ENCODE assay signal across 1 worm cellular context in genomic region chrV:14463087-14463486, ce11.
A peak's percentile ranks its signal among the peaks of the same experiment; 100 is the strongest.
TF ChIP-seq lines count a peak whose summit lies in the region.

F08H9.3 (minus strand) TSS chrV:14463338.

TF ChIP-seq in whole organism, L4 larva, 104 proteins besides CTCF, POLR2A, EP300 and RAD21 (continued from another document):
- peak; percentile 59 for TF ChIP-seq spr-1 (tag; optimal IDR thresholded peaks at IDR 0.05; lab: Kevin White, UChicago)
- 0 out of 2 replicates have a peak, but pooled peaks have one; percentile 30 for TF ChIP-seq nhr-42 (GFP tag; IDR thresholded peaks at IDR 0.05; lab: Robert Waterston, UW)
- peak; percentile 76 for TF ChIP-seq dve-1 (tag; optimal IDR thresholded peaks at IDR 0.05; lab: Kevin White, UChicago; ENCODE audit: insufficient read depth)
- peak; percentile 67 for TF ChIP-seq Y48G9A.11 (GFP tag; IDR thresholded peaks at IDR 0.05; lab: Robert Waterston, UW)
- TF ChIP-seq madf-5 (GFP tag; IDR thresholded peaks at IDR 0.05; lab: Robert Waterston, UW) = 0 out of 4 replicates have a peak, but pooled peaks of 1 of the 2 experiments have one; percentile 18
- peak; percentile 28 for TF ChIP-seq F10B5.3 (tag; optimal IDR thresholded peaks at IDR 0.05; lab: Kevin White, UChicago)
- 0 out of 2 replicates have a peak, but pooled peaks have one; percentile 13 for TF ChIP-seq saeg-2 (GFP tag; IDR thresholded peaks at IDR 0.05; lab: Robert Waterston, UW)
- peak; percentile 58; the same call in 1 of the 2 replicates for TF ChIP-seq php-3 (GFP tag; IDR thresholded peaks at IDR 0.05; lab: Robert Waterston, UW)
- TF ChIP-seq hmg-1.1 (GFP tag; IDR thresholded peaks at IDR 0.05; lab: Robert Waterston, UW) = 0 out of 2 replicates have a peak, but pooled peaks have one; percentile 30
- peak; percentile 64 for TF ChIP-seq lin-38 (GFP tag; IDR thresholded peaks at IDR 0.05; lab: Robert Waterston, UW)
- TF ChIP-seq nhr-41 (GFP tag; IDR thresholded peaks at IDR 0.05; lab: Robert Waterston, UW) = 0 out of 2 replicates have a peak, but pooled peaks have one; percentile 37
- peak; percentile 69 for TF ChIP-seq snpc-4 (tag; optimal IDR thresholded peaks at IDR 0.05; lab: Kevin White, UChicago)
- TF ChIP-seq nhr-102 (tag; optimal IDR thresholded peaks at IDR 0.05; lab: Kevin White, UChicago) = peak; percentile 70
- peak; percentile 24 for TF ChIP-seq hlh-11 (tag; optimal IDR thresholded peaks at IDR 0.05; lab: Kevin White, UChicago)
- peak; percentile 43 for TF ChIP-seq dmd-6 (GFP tag; IDR thresholded peaks at IDR 0.05; lab: Robert Waterston, UW)
